Fruit fly (Drosophila melanogaster) whole organism, embryonic: ENCODE data around the gene CG12009.

Experiments used
- Ada2b ChIP-seq: fragments of 200-800 bp; sonication (Bioruptor generic); IDR thresholded peaks from 2 replicates; pipeline ENCODE4 v1.3.6; 2022; ENCODE audit warnings: missing biosample characterization, missing genetic modification characterization
- Adf1 ChIP-seq: fragments of 200-800 bp; sonication (Bioruptor generic); IDR thresholded peaks from 2 replicates; pipeline ENCODE4 v1.3.6; 2022; ENCODE audit warnings: missing biosample characterization, missing genetic modification characterization
- CG10209 ChIP-seq: fragments of 200-800 bp; sonication (Bioruptor generic); optimal IDR thresholded peaks from 3 replicates; lab custom pipeline; 2017; ENCODE audit warnings: missing biosample characterization, mild to moderate bottlenecking, missing genetic modification characterization, missing genetic modification reagents
- CG10267 ChIP-seq: fragments of 200-800 bp; sonication (Bioruptor generic); optimal IDR thresholded peaks from 2 replicates; lab custom pipeline; 2018; ENCODE audit warnings: missing biosample characterization, mild to moderate bottlenecking, missing genetic modification characterization, moderate library complexity
- CG13775 ChIP-seq: fragments of 200-800 bp; sonication (Bioruptor generic); optimal IDR thresholded peaks from 3 replicates; lab custom pipeline; 2017; ENCODE audit warnings: missing biosample characterization, mild to moderate bottlenecking, missing genetic modification characterization
- CG13894 ChIP-seq: fragments of 200-800 bp; sonication (Bioruptor generic); optimal IDR thresholded peaks from 3 replicates; lab custom pipeline; 2018; ENCODE audit warnings: missing biosample characterization, mild to moderate bottlenecking, missing genetic modification characterization, moderate library complexity
- CG14441 ChIP-seq: fragments of 200-800 bp; sonication (Bioruptor generic); IDR thresholded peaks from 2 replicates; pipeline ENCODE4 v1.3.6; 2022; ENCODE audit warnings: missing biosample characterization, missing genetic modification characterization
- CG15269 ChIP-seq: fragments of 200-800 bp; sonication (Bioruptor generic); optimal IDR thresholded peaks from 2 replicates; lab custom pipeline; 2018; ENCODE audit warnings: missing biosample characterization, mild to moderate bottlenecking, missing genetic modification characterization, moderate library complexity
- CG15601 ChIP-seq: fragments of 200-800 bp; sonication (Bioruptor generic); optimal IDR thresholded peaks from 3 replicates; lab custom pipeline; 2019; ENCODE audit warnings: missing biosample characterization, mild to moderate bottlenecking, missing genetic modification characterization, moderate library complexity
- CG1603 ChIP-seq: fragments of 200-800 bp; sonication (Bioruptor generic); optimal IDR thresholded peaks from 2 replicates; lab custom pipeline; 2019; ENCODE audit warnings: missing biosample characterization, mild to moderate bottlenecking, missing genetic modification characterization, moderate library complexity
- CG2199 ChIP-seq: fragments of 200-800 bp; sonication (Bioruptor generic); IDR thresholded peaks from 3 replicates; pipeline ENCODE4 v1.3.6; 2022; ENCODE audit warnings: missing biosample characterization, missing genetic modification characterization
- CG2889 ChIP-seq: fragments of 200-800 bp; sonication (Bioruptor generic); IDR thresholded peaks from 3 replicates; pipeline ENCODE4 v1.3.6; 2022; ENCODE audit warnings: missing biosample characterization, missing genetic modification characterization
- CG31365 ChIP-seq: fragments of 200-800 bp; sonication (Bioruptor generic); optimal IDR thresholded peaks from 2 replicates; lab custom pipeline; 2018; ENCODE audit warnings: missing biosample characterization, mild to moderate bottlenecking, missing genetic modification characterization
- CG32772 ChIP-seq: fragments of 200-800 bp; sonication (Bioruptor generic); IDR thresholded peaks from 2 replicates; pipeline ENCODE4 v1.3.6; 2022; ENCODE audit warnings: missing biosample characterization, missing genetic modification characterization
- CG4360 ChIP-seq: fragments of 200-800 bp; sonication (Bioruptor generic); IDR thresholded peaks from 2 replicates; pipeline ENCODE4 v1.3.6; 2022; ENCODE audit warnings: missing biosample characterization, missing genetic modification characterization
- CG6765 ChIP-seq: fragments of 200-800 bp; sonication (Bioruptor generic); optimal IDR thresholded peaks from 3 replicates; lab custom pipeline; 2017; ENCODE audit warnings: missing biosample characterization, mild to moderate bottlenecking, missing genetic modification characterization
- CG7928 ChIP-seq: fragments of 200-800 bp; sonication (Bioruptor generic); optimal IDR thresholded peaks from 2 replicates; lab custom pipeline; 2017; ENCODE audit warnings: missing biosample characterization, mild to moderate bottlenecking, missing genetic modification characterization
- CG8388 ChIP-seq: fragments of 200-800 bp; sonication (Bioruptor generic); optimal IDR thresholded peaks from 2 replicates; lab custom pipeline; 2019; ENCODE audit warnings: missing biosample characterization, mild to moderate bottlenecking, missing genetic modification characterization, moderate library complexity
- CG9437 ChIP-seq: fragments of 200-800 bp; sonication (Bioruptor generic); optimal IDR thresholded peaks from 2 replicates; lab custom pipeline; 2018; ENCODE audit warnings: missing biosample characterization, mild to moderate bottlenecking, missing genetic modification characterization
- Camta ChIP-seq: fragments of 200-800 bp; sonication (Bioruptor generic); optimal IDR thresholded peaks from 2 replicates; lab custom pipeline; 2016; ENCODE audit warnings: missing biosample characterization, missing genetic modification characterization
- Chrac-16 ChIP-seq: fragments of 200-800 bp; sonication (Bioruptor generic); optimal IDR thresholded peaks from 3 replicates; lab custom pipeline; 2016; ENCODE audit warnings: missing biosample characterization, missing genetic modification characterization
- Dip2 ChIP-seq: fragments of 200-800 bp; sonication (Bioruptor generic); IDR thresholded peaks from 2 replicates; pipeline ENCODE4 v1.3.6; 2022; ENCODE audit warnings: missing biosample characterization, missing genetic modification characterization
- Hand ChIP-seq: fragments of 200-800 bp; sonication (Bioruptor generic); optimal IDR thresholded peaks from 2 replicates; lab custom pipeline; 2017; ENCODE audit warnings: mild to moderate bottlenecking, missing biosample characterization, missing genetic modification reagents, missing genetic modification characterization
- Mad ChIP-seq: fragments of 200-800 bp; sonication (Bioruptor generic); optimal IDR thresholded peaks from 2 replicates; lab custom pipeline; 2016; ENCODE audit warnings: missing biosample characterization, missing genetic modification characterization
- Max ChIP-seq: fragments of 200-800 bp; sonication (Bioruptor generic); optimal IDR thresholded peaks from 2 replicates; lab custom pipeline; 2016; ENCODE audit warnings: missing biosample characterization, mild to moderate bottlenecking, missing genetic modification characterization
- Meics ChIP-seq: fragments of 200-800 bp; sonication (Bioruptor generic); optimal IDR thresholded peaks from 2 replicates; lab custom pipeline; 2017; ENCODE audit warnings: missing biosample characterization, mild to moderate bottlenecking, missing genetic modification characterization
- NC2β ChIP-seq: fragments of 200-800 bp; sonication (Bioruptor generic); optimal IDR thresholded peaks from 2 replicates; lab custom pipeline; 2016; ENCODE audit warnings: missing biosample characterization, missing genetic modification characterization
- Ptx1 ChIP-seq: fragments of 200-800 bp; sonication (Bioruptor generic); IDR thresholded peaks from 2 replicates; pipeline ENCODE4 v1.3.6; 2022; ENCODE audit warnings: missing biosample characterization, missing genetic modification characterization
- Scr ChIP-seq: fragments of 200-800 bp; sonication (Bioruptor generic); IDR thresholded peaks from 2 replicates; pipeline ENCODE4 v1.3.6; 2022; ENCODE audit warnings: missing biosample characterization, missing genetic modification characterization; ENCODE audit not compliant: partially characterized antibody
- Usf ChIP-seq: fragments of 200-800 bp; sonication (Bioruptor generic); optimal IDR thresholded peaks from 2 replicates; lab custom pipeline; 2017; ENCODE audit warnings: missing genotype, missing biosample characterization, missing genetic modification characterization
- ato ChIP-seq: fragments of 200-800 bp; sonication (Bioruptor generic); IDR thresholded peaks from 2 replicates; pipeline ENCODE4 v1.3.6; 2022; ENCODE audit warnings: missing biosample characterization, missing genetic modification characterization; ENCODE audit not compliant: partially characterized antibody
- cg ChIP-seq: fragments of 200-800 bp; sonication (Bioruptor generic); optimal IDR thresholded peaks from 3 replicates; lab custom pipeline; 2019; ENCODE audit warnings: missing biosample characterization, mild to moderate bottlenecking, missing genetic modification characterization, moderate library complexity
- ci ChIP-seq: fragments of 200-800 bp; sonication (Bioruptor generic); IDR thresholded peaks from 3 replicates; pipeline ENCODE4 v1.3.6; 2022; ENCODE audit warnings: missing biosample characterization, missing genetic modification characterization
- crol ChIP-seq: fragments of 200-800 bp; sonication (Bioruptor generic); IDR thresholded peaks from 2 replicates; pipeline ENCODE4 v1.3.6; 2022; ENCODE audit warnings: missing biosample characterization, missing genetic modification characterization
- da ChIP-seq: fragments of 200-800 bp; sonication (Bioruptor generic); optimal IDR thresholded peaks from 2 replicates; lab custom pipeline; 2016; ENCODE audit warnings: missing biosample characterization, missing genetic modification characterization
- en ChIP-seq: fragments of 200-800 bp; sonication (Bioruptor generic); optimal IDR thresholded peaks from 2 replicates; lab custom pipeline; 2016; ENCODE audit warnings: missing biosample characterization, missing genetic modification characterization
- gcm ChIP-seq: fragments of 200-800 bp; sonication (Bioruptor generic); optimal IDR thresholded peaks from 2 replicates; lab custom pipeline; 2019; ENCODE audit warnings: missing biosample characterization, mild to moderate bottlenecking, missing genetic modification characterization, moderate library complexity
- gcm2 ChIP-seq: fragments of 200-800 bp; sonication (Bioruptor generic); optimal IDR thresholded peaks from 2 replicates; lab custom pipeline; 2016; ENCODE audit warnings: missing biosample characterization, missing genetic modification characterization
- lola ChIP-seq, 3 experiments: fragments of >200 bp in 2 of 3; fragments of 200-800 bp in 1 of 3; sonication (Bioruptor generic) in 1 of 3; optimal IDR thresholded peaks; 2 replicates each; lab custom pipeline; 2017 to 2019; ENCODE audit warnings: missing biosample characterization in 3 of 3, missing genetic modification characterization in 3 of 3, mild to moderate bottlenecking in 1 of 3, moderate library complexity in 1 of 3
- lov ChIP-seq, 2 experiments: fragments of 200-800 bp in 1 of 2; fragments of >200 bp in 1 of 2; sonication (Bioruptor generic) in 1 of 2; IDR thresholded peaks in 1 of 2; optimal IDR thresholded peaks in 1 of 2; 2 replicates in 1 of 2; 3 replicates in 1 of 2; pipeline versions ENCODE4 v1.3.6 to Lab custom; 2017 to 2022; ENCODE audit warnings: missing biosample characterization in 1 of 2, missing genetic modification characterization in 1 of 2
- onecut ChIP-seq: fragments of 200-800 bp; sonication (Bioruptor generic); IDR thresholded peaks from 2 replicates; pipeline ENCODE4 v1.3.6; 2022; ENCODE audit warnings: missing biosample characterization, missing genetic modification characterization
- peb ChIP-seq: fragments of 200-800 bp; sonication (Bioruptor generic); IDR thresholded peaks from 2 replicates; pipeline ENCODE4 v1.3.6; 2022; ENCODE audit warnings: missing biosample characterization, missing genetic modification characterization
- ranshi ChIP-seq: fragments of 200-800 bp; sonication (Bioruptor generic); IDR thresholded peaks from 2 replicates; pipeline ENCODE4 v1.3.6; 2022; ENCODE audit warnings: missing biosample characterization, missing genetic modification characterization
- sima ChIP-seq: fragments of 200-800 bp; sonication (Bioruptor generic); optimal IDR thresholded peaks from 2 replicates; lab custom pipeline; 2016; ENCODE audit warnings: missing biosample characterization, missing genetic modification characterization
- slou ChIP-seq: fragments of 200-800 bp; sonication (Bioruptor generic); optimal IDR thresholded peaks from 3 replicates; lab custom pipeline; 2016; ENCODE audit warnings: missing biosample characterization, missing genetic modification characterization
- ssp ChIP-seq: fragments of 200-800 bp; sonication (Bioruptor generic); IDR thresholded peaks from 2 replicates; pipeline ENCODE4 v1.3.6; 2022; ENCODE audit warnings: missing biosample characterization, missing genetic modification characterization
- toy ChIP-seq: fragments of 200-800 bp; sonication (Bioruptor generic); IDR thresholded peaks from 2 replicates; pipeline ENCODE4 v1.3.6; 2022; ENCODE audit warnings: missing biosample characterization, missing genetic modification characterization
- trem ChIP-seq: fragments of 200-800 bp; optimal IDR thresholded peaks from 3 replicates; lab custom pipeline; 2019; ENCODE audit warnings: missing biosample characterization, mild to moderate bottlenecking, missing genetic modification characterization, moderate library complexity
- twi ChIP-seq: fragments of 200-800 bp; optimal IDR thresholded peaks from 2 replicates; lab custom pipeline; 2019; ENCODE audit warnings: missing biosample characterization, mild to moderate bottlenecking, missing genetic modification characterization, moderate library complexity

Gene CG12009

dm6 chr3L:3301171-3301738 is 10.0 kb downstream of the CG12009 start (continued):
- TF ChIP-seq CG6765 (GFP tag; lab: Kevin White, UChicago): peak; percentile 85
- peak; percentile 92 for TF ChIP-seq CG10209 (GFP tag; lab: Kevin White, UChicago)
- TF ChIP-seq peb (GFP tag; lab: Robert Waterston, UW): peak; percentile 82
- TF ChIP-seq CG13894 (tag; lab: Kevin White, UChicago): peak; percentile 79
- peak; percentile 86 for TF ChIP-seq Mad (GFP tag; lab: Kevin White, UChicago)
- peak; percentile 94 for TF ChIP-seq ci
- peak; percentile 92 for TF ChIP-seq en (GFP tag; lab: Kevin White, UChicago)
- peak; percentile 96 for TF ChIP-seq crol
- TF ChIP-seq CG15269 (tag; lab: Kevin White, UChicago): peak; percentile 96
- TF ChIP-seq ranshi (GFP tag; lab: Robert Waterston, UW): peak; percentile 94
- peak; percentile 88 for TF ChIP-seq CG15601
- TF ChIP-seq CG13775: peak; percentile 84
- TF ChIP-seq da (GFP tag; lab: Kevin White, UChicago): peak; percentile 60
- no peak for TF ChIP-seq lov (optimal IDR thresholded peaks at IDR 0.05; lab: Kevin White, UChicago)
- TF ChIP-seq lov (GFP tag; IDR thresholded peaks at IDR 0.05; lab: Robert Waterston, UW): peak; percentile 40; the same call in 1 of the 3 replicates
- TF ChIP-seq CG31365 (tag; lab: Kevin White, UChicago): peak; percentile 68
- TF ChIP-seq toy (GFP tag; lab: Robert Waterston, UW): peak; percentile 82
- TF ChIP-seq cg (GFP tag; lab: Kevin White, UChicago): no peak
- peak; percentile 89 for TF ChIP-seq Camta (GFP tag; lab: Kevin White, UChicago)
- TF ChIP-seq Dip2 (GFP tag; lab: Robert Waterston, UW): 0 out of 2 replicates have a peak, but pooled peaks have one; percentile 38
- TF ChIP-seq NC2β (GFP tag; lab: Kevin White, UChicago): peak; percentile 89
- TF ChIP-seq CG4360 (GFP tag; lab: Robert Waterston, UW): peak; percentile 18; the same call in 1 of the 2 replicates
- TF ChIP-seq Chrac-16 (GFP tag; lab: Kevin White, UChicago): peak; percentile 89
- TF ChIP-seq CG10267 (tag; lab: Kevin White, UChicago): peak; percentile 86
- peak; percentile 77; the same call in 2 of the 3 replicates for TF ChIP-seq CG2199 (GFP tag; lab: Robert Waterston, UW)
- TF ChIP-seq ssp (GFP tag; lab: Robert Waterston, UW): peak; percentile 74
- TF ChIP-seq trem: peak; percentile 87
- peak; percentile 86 for TF ChIP-seq CG2889 (GFP tag; lab: Robert Waterston, UW)
- peak; percentile 90 for TF ChIP-seq CG8388 (GFP tag; lab: Kevin White, UChicago)
- TF ChIP-seq slou (GFP tag; lab: Kevin White, UChicago): peak; percentile 57
- no peak for TF ChIP-seq ato (GFP tag; lab: Robert Waterston, UW)
- TF ChIP-seq Hand (GFP tag; lab: Kevin White, UChicago): peak; percentile 77
- peak; percentile 80 for TF ChIP-seq sima (GFP tag; lab: Kevin White, UChicago)
- TF ChIP-seq CG14441 (GFP tag; lab: Robert Waterston, UW): peak; percentile 93
- peak; percentile 72 for TF ChIP-seq gcm2 (GFP tag; lab: Kevin White, UChicago)
- TF ChIP-seq Usf: peak; percentile 62
- peak; percentile 93 for TF ChIP-seq Ptx1 (GFP tag; lab: Robert Waterston, UW)
- TF ChIP-seq onecut (GFP tag; lab: Robert Waterston, UW): peak; percentile 89
- TF ChIP-seq Scr: no peak
- TF ChIP-seq twi (tag; lab: Kevin White, UChicago): peak; percentile 75
- TF ChIP-seq lola (GFP tag; optimal IDR thresholded peaks at IDR 0.05; lab: Kevin White, UChicago): peak in 1 of 3 experiments; percentile 83
- peak; percentile 89 for TF ChIP-seq Max (GFP tag; lab: Kevin White, UChicago)
- peak; percentile 77 for TF ChIP-seq Adf1 (GFP tag; lab: Robert Waterston, UW)
- peak; percentile 29 for TF ChIP-seq CG7928 (GFP tag; lab: Kevin White, UChicago)
- peak; percentile 92 for TF ChIP-seq Meics (GFP tag; lab: Kevin White, UChicago)
- TF ChIP-seq gcm (GFP tag; lab: Kevin White, UChicago): peak; percentile 93
- TF ChIP-seq Ada2b (GFP tag; lab: Robert Waterston, UW): peak; percentile 89
- peak; percentile 85 for TF ChIP-seq CG1603 (tag; lab: Kevin White, UChicago)
- peak; percentile 87 for TF ChIP-seq CG32772 (GFP tag; lab: Robert Waterston, UW)
- TF ChIP-seq CG9437 (GFP tag; lab: Kevin White, UChicago): peak; percentile 87
